Fruit fly (Drosophila melanogaster) whole organism, wandering third instar larva: Measurements from ENCODE around the gene rictor.
A peak's percentile ranks its signal among the peaks of the same experiment; 100 is the strongest.

ENCODE experiments used
- Abd-B ChIP-seq: fragments of >200 bp; optimal IDR thresholded peaks from 2 replicates; lab custom pipeline; 2017; ENCODE audit warnings: missing biosample characterization, missing genetic modification characterization
- CG32264 ChIP-seq: fragments of 200-800 bp; sonication (Bioruptor generic); optimal IDR thresholded peaks from 2 replicates; lab custom pipeline; 2016; ENCODE audit warnings: missing biosample characterization, missing genetic modification characterization
- CG9705 ChIP-seq: fragments of 200-800 bp; sonication (Bioruptor generic); optimal IDR thresholded peaks from 2 replicates; lab custom pipeline; 2018; ENCODE audit warnings: missing biosample characterization, mild to moderate bottlenecking, missing genetic modification characterization
- CrebA ChIP-seq: fragments of 200-800 bp; sonication (Bioruptor generic); optimal IDR thresholded peaks from 2 replicates; lab custom pipeline; 2016; ENCODE audit warnings: missing biosample characterization, mild to moderate bottlenecking, missing genetic modification characterization, borderline replicate concordance
- Dfd ChIP-seq: fragments of >200 bp; optimal IDR thresholded peaks from 2 replicates; lab custom pipeline; 2017; ENCODE audit warnings: missing biosample characterization, missing genetic modification characterization
- HLH106 ChIP-seq: fragments of 200-800 bp; optimal IDR thresholded peaks from 3 replicates; lab custom pipeline; 2019; ENCODE audit warnings: missing biosample characterization, mild to moderate bottlenecking, missing genetic modification characterization, moderate library complexity
- Hr83 ChIP-seq: fragments of 200-300 bp; sonication (Bioruptor generic); optimal IDR thresholded peaks from 2 replicates; lab custom pipeline; 2016; ENCODE audit warnings: missing biosample characterization, mild to moderate bottlenecking, missing genetic modification characterization, moderate library complexity; ENCODE audit not compliant: poor library complexity, severe bottlenecking
- Jra ChIP-seq: sonication (Bioruptor generic); optimal IDR thresholded peaks from 2 replicates; lab custom pipeline; 2016; ENCODE audit warnings: missing biosample characterization, missing genetic modification characterization
- Myc ChIP-seq: fragments of >200 bp; optimal IDR thresholded peaks from 2 replicates; lab custom pipeline; 2017
- OdsH ChIP-seq: fragments of 200-800 bp; sonication (Bioruptor generic); optimal IDR thresholded peaks from 2 replicates; lab custom pipeline; 2016; ENCODE audit warnings: missing biosample characterization, mild to moderate bottlenecking, missing genetic modification characterization
- Rel ChIP-seq, 2 experiments: fragments of 200-800 bp; sonication (Bioruptor generic) in 1 of 2; optimal IDR thresholded peaks; 2 replicates in 1 of 2; 3 replicates in 1 of 2; lab custom pipeline; 2016 to 2019; ENCODE audit warnings: mild to moderate bottlenecking in 2 of 2, missing biosample characterization in 2 of 2, missing genetic modification characterization in 2 of 2, moderate library complexity in 1 of 2
- Sp1 ChIP-seq: fragments of 200-800 bp; sonication (Bioruptor generic); optimal IDR thresholded peaks from 3 replicates; lab custom pipeline; 2019; ENCODE audit warnings: missing biosample characterization, mild to moderate bottlenecking, missing genetic modification characterization, moderate library complexity
- br ChIP-seq: fragments of 200-800 bp; sonication (Bioruptor generic); optimal IDR thresholded peaks from 2 replicates; lab custom pipeline; 2016; ENCODE audit warnings: missing biosample characterization, missing genetic modification characterization
- dl ChIP-seq, 2 experiments: fragments of 175-275, 200-275 bp in 1 of 2; fragments of 200-275 bp in 1 of 2; sonication (Bioruptor generic); optimal IDR thresholded peaks; lab custom pipeline; 2018; ENCODE audit warnings: mild to moderate bottlenecking in 2 of 2, missing biosample characterization in 2 of 2, missing genetic modification characterization in 2 of 2, moderate library complexity in 2 of 2; ENCODE audit not compliant: partially characterized antibody in 2 of 2, insufficient read depth in 1 of 2
- dsf ChIP-seq: sonication (Bioruptor generic); optimal IDR thresholded peaks from 2 replicates; lab custom pipeline; 2016; ENCODE audit warnings: missing biosample characterization, missing genetic modification characterization, borderline replicate concordance
- ey ChIP-seq: fragments of 200-800 bp; sonication (Bioruptor generic); optimal IDR thresholded peaks from 2 replicates; lab custom pipeline; 2016; ENCODE audit warnings: missing biosample characterization, missing genetic modification characterization
- foxo ChIP-seq, 2 experiments: fragments of 200-800 bp; sonication (Bioruptor generic); optimal IDR thresholded peaks; 2 replicates in 1 of 2; 3 replicates in 1 of 2; lab custom pipeline; 2016 to 2017; ENCODE audit warnings: missing biosample characterization in 2 of 2, missing genetic modification characterization in 2 of 2
- fru ChIP-seq: fragments of 200-800 bp; sonication (Bioruptor generic); optimal IDR thresholded peaks from 3 replicates; lab custom pipeline; 2016; ENCODE audit warnings: missing biosample characterization, mild to moderate bottlenecking, missing genetic modification characterization
- h ChIP-seq: fragments of 200-800 bp; sonication (Bioruptor generic); optimal IDR thresholded peaks from 3 replicates; lab custom pipeline; 2016; ENCODE audit warnings: missing biosample characterization, mild to moderate bottlenecking, missing genetic modification characterization
- jim ChIP-seq: fragments of 175-275, 200-325 bp; sonication (Bioruptor generic); optimal IDR thresholded peaks from 2 replicates; lab custom pipeline; 2016; ENCODE audit warnings: missing biosample characterization, mild to moderate bottlenecking, missing genetic modification characterization
- lola ChIP-seq: fragments of >200 bp; optimal IDR thresholded peaks from 2 replicates; lab custom pipeline; 2017; ENCODE audit warnings: missing biosample characterization, missing genetic modification characterization
- pan ChIP-seq: fragments of >200 bp; optimal IDR thresholded peaks from 2 replicates; lab custom pipeline; 2017
- psq ChIP-seq: fragments of 200-800 bp; sonication (Bioruptor generic); optimal IDR thresholded peaks from 3 replicates; lab custom pipeline; 2017; ENCODE audit warnings: missing biosample characterization, mild to moderate bottlenecking, missing genetic modification characterization, moderate library complexity
- rgr ChIP-seq: fragments of 200-800 bp; sonication (Bioruptor generic); optimal IDR thresholded peaks from 3 replicates; lab custom pipeline; 2016; ENCODE audit warnings: missing biosample characterization, mild to moderate bottlenecking, missing genetic modification characterization
- sage ChIP-seq: fragments of 200-800 bp; sonication (Bioruptor generic); optimal IDR thresholded peaks from 2 replicates; lab custom pipeline; 2016; ENCODE audit warnings: missing biosample characterization, mild to moderate bottlenecking, missing genetic modification characterization
- sv ChIP-seq: fragments of 200-800 bp; sonication (Bioruptor generic); optimal IDR thresholded peaks from 3 replicates; lab custom pipeline; 2016; ENCODE audit warnings: missing biosample characterization, missing genetic modification characterization
- usp ChIP-seq: fragments of >200 bp; optimal IDR thresholded peaks from 2 replicates; lab custom pipeline; 2017; ENCODE audit warnings: missing biosample characterization, missing genetic modification characterization
- woc ChIP-seq: sonication (Bioruptor generic); optimal IDR thresholded peaks from 2 replicates; lab custom pipeline; 2016; ENCODE audit warnings: missing biosample characterization, mild to moderate bottlenecking, missing genetic modification characterization

rictor gene

dm6 chrX:19249339-19249738 is 11.7 kb downstream of the rictor start:
- no peak for TF ChIP-seq CG32264 (GFP tag; lab: Kevin White, UChicago)
- TF ChIP-seq ey: no peak

DNA sequence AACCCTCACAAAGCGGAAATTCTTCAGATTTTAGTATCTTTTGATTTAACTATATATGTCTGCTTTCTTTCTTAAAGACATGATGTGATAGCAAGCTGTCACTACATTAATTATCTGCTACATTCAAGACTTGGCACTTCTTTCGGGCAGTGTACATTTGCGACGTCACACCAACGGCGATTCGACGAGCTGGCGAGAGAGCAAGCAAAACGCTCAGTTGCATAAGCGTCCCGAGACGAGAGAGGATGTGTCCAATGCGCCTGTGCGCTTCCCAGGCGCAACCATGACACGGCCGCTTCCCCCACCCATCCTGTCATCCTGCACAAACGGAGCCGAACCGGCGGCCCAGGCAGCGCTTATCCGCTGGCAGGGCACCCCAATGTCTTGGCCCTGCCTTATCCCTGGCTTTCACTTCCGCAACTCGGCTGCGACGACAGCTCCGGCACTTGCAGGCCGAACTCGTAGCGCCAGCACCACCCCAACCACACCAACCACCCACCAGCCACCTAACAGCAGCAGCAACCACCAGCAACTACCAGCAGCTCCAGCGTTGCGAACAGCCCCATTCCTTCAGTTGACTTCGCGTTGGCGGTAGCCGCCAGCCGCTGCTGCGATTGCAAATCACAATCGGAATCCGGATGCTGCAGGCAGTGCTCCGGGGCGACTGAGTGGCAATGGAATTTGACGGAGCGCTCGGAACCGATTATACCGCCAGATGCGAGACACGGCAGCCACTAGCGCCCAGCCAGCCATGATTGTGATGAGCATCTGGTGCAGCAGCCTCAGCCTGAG is 12.4 kb downstream of the rictor start, which contains the start of gene Hs3st-B:
Hs3st-B (plus strand) TSS at position 214 of the 792 bp plus-strand sequence.
- TF ChIP-seq rgr (GFP tag; lab: Kevin White, UChicago) (no peak), pan (no peak), Myc (lab: Kevin White, UChicago) (no peak), sage (GFP tag; lab: Kevin White, UChicago) (no peak), Abd-B (no peak), psq (GFP tag; lab: Kevin White, UChicago) (no peak), dsf (no peak), dl (GFP tag; optimal IDR thresholded peaks at IDR 0.05; lab: Kevin White, UChicago; ENCODE audit: insufficient read depth in 1 of 2, partially characterized antibody in 2 of 2) (no peak), usp (GFP tag; lab: Kevin White, UChicago) (no peak), Hr83 (GFP tag; lab: Kevin White, UChicago) (no peak), HLH106 (tag; lab: Kevin White, UChicago) (no peak), fru (no peak), lola (no peak)

- TF ChIP-seq rgr (GFP tag; lab: Kevin White, UChicago) (peak; percentile 65), CrebA (GFP tag; lab: Kevin White, UChicago) (no peak), sv (GFP tag; lab: Kevin White, UChicago) (peak; percentile 29), sage (GFP tag; lab: Kevin White, UChicago) (no peak), usp (GFP tag; lab: Kevin White, UChicago) (no peak), Jra (GFP tag; lab: Kevin White, UChicago) (peak; percentile 51), HLH106 (tag; lab: Kevin White, UChicago) (peak; percentile 34), foxo (GFP tag; optimal IDR thresholded peaks at IDR 0.05; lab: Kevin White, UChicago) (peak in 1 of 2 experiments; percentile 79), br (GFP tag; lab: Kevin White, UChicago) (peak; percentile 55), CG9705 (GFP tag; lab: Kevin White, UChicago) (peak; percentile 10), fru (peak; percentile 78), jim (GFP tag; lab: Kevin White, UChicago) (no peak), dl (GFP tag; optimal IDR thresholded peaks at IDR 0.05; lab: Kevin White, UChicago; ENCODE audit: insufficient read depth in 1 of 2, partially characterized antibody in 2 of 2) (no peak), h (GFP tag; lab: Kevin White, UChicago) (peak; percentile 79), OdsH (GFP tag; lab: Kevin White, UChicago) (peak; percentile 66), ey (peak; percentile 66), Myc (lab: Kevin White, UChicago) (no peak), woc (GFP tag; lab: Kevin White, UChicago) (no peak), psq (GFP tag; lab: Kevin White, UChicago) (peak; percentile 62), Sp1 (GFP tag; lab: Kevin White, UChicago) (peak; percentile 73), Dfd (no peak)
Measured at dm6 chrX:19247200-19248052, 13.6 kb downstream of the rictor start, which contains the start of gene CG7992. TSS of gene CG7992 (minus strand) at chrX:19247250.

DNA sequence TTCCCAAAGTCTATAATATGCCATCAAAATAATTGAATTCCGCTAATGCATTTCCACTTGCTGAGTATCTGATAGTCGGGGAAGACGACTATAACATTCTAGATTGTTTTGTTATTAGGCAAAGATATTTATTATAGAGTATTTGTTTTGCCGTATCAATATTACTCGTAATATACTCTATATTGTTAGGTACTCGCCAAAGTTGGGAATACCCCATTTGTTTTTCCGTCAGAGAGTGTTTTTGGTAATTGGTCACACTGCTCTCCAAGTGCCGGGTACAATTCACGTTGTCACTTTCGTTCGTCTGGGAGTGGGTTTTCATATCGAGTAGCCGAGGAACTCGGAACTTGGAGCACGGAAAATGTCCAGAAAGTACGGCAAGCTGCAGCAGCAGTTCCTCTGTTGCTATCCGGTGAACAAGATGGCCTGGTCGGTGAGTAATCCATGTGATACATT is 17.6 kb downstream of the rictor start, which contains the start of gene CG7889:
CG7889 (plus strand) TSS at position 253 of the 456 bp plus-strand sequence.
- TF ChIP-seq rgr (GFP tag; lab: Kevin White, UChicago) (peak; percentile 17), br (GFP tag; lab: Kevin White, UChicago) (no peak), Myc (lab: Kevin White, UChicago) (peak; percentile 0), foxo (GFP tag; optimal IDR thresholded peaks at IDR 0.05; lab: Kevin White, UChicago) (peak in 1 of 2 experiments; percentile 49), h (GFP tag; lab: Kevin White, UChicago) (peak; percentile 44), fru (peak; percentile 13), dsf (no peak), Rel (GFP tag; optimal IDR thresholded peaks at IDR 0.05; lab: Kevin White, UChicago) (no peak), Rel (tag; optimal IDR thresholded peaks at IDR 0.05; lab: Kevin White, UChicago) (peak; percentile 78), woc (GFP tag; lab: Kevin White, UChicago) (peak; percentile 38), HLH106 (tag; lab: Kevin White, UChicago) (peak; percentile 51)
